Comparison of ENCODE assay signal across 1 fruit fly cellular context in the genomic region with DNA sequence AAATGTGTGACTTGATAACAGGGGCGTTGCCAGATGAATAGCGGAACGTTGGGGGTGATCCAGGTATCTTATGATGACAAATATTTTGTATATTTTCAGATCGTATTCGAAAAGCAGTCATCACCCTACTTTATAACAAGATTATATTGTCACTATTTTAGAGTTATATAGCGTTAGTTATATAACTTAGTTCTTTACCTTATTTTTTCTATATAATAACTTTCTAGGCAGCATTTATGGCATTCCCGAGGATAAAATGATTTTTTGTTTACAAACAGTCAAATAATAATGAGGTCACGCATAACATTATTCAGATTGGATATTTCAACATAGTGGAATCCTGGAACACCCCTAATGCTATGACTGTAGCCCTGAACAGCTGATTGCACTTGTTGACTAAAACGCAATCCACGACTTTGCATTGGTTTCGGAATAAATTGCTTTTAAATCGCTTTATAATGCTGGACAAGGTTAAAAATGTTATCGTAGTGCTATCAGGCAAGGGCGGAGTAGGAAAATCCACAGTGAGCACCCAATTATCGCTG.
TF ChIP-seq lines count a peak whose summit lies in the region.

A gene (plus strand): TSS at position 381 of the 545 bp plus-strand sequence.

TF ChIP-seq in whole organism, embryonic, 481 proteins besides CTCF, POLR2A, EP300 and RAD21 (continued from another document and continues in another):
- TF ChIP-seq cato (GFP tag; optimal IDR thresholded peaks at IDR 0.05; lab: Kevin White, UChicago; ENCODE audit: borderline replicate concordance) = peak; percentile 93
- TF ChIP-seq NC2β (GFP tag; optimal IDR thresholded peaks at IDR 0.05; lab: Kevin White, UChicago) = peak; percentile 89
- TF ChIP-seq NC2α (GFP tag; optimal IDR thresholded peaks at IDR 0.05; lab: Kevin White, UChicago) = peak; percentile 85
- TF ChIP-seq BtbVII (GFP tag; optimal IDR thresholded peaks at IDR 0.05; lab: Kevin White, UChicago) = peak; percentile 91
- TF ChIP-seq CG13624 (GFP tag; optimal IDR thresholded peaks at IDR 0.05; lab: Kevin White, UChicago) = peak; percentile 92
- TF ChIP-seq sim (GFP tag; IDR thresholded peaks at IDR 0.05; lab: Robert Waterston, UW) = peak; percentile 84
- TF ChIP-seq Dad (GFP tag; optimal IDR thresholded peaks at IDR 0.05; lab: Kevin White, UChicago) = peak; percentile 92
- no peak; the same call in 2 of the 3 replicates for TF ChIP-seq CG16813 (GFP tag; IDR thresholded peaks at IDR 0.05; lab: Robert Waterston, UW; ENCODE audit: partially characterized antibody)
- peak; percentile 81 for TF ChIP-seq Poxn (GFP tag; IDR thresholded peaks at IDR 0.05; lab: Robert Waterston, UW)
- TF ChIP-seq sd (tag; optimal IDR thresholded peaks at IDR 0.05; lab: Kevin White, UChicago) = peak; percentile 90
- peak; percentile 94 for TF ChIP-seq CG10979 (tag; optimal IDR thresholded peaks at IDR 0.05; lab: Kevin White, UChicago)
- peak; percentile 94 for TF ChIP-seq Bteb2 (GFP tag; optimal IDR thresholded peaks at IDR 0.05; lab: Kevin White, UChicago)
- TF ChIP-seq Blimp-1 (GFP tag; optimal IDR thresholded peaks at IDR 0.05; lab: Kevin White, UChicago) = peak; percentile 91
- TF ChIP-seq fd3F (GFP tag; optimal IDR thresholded peaks at IDR 0.05; lab: Kevin White, UChicago) = peak; percentile 95
- TF ChIP-seq CG9215 (GFP tag; IDR thresholded peaks at IDR 0.05; lab: Robert Waterston, UW) = peak; percentile 94
- peak; percentile 92 for TF ChIP-seq CG10267 (tag; optimal IDR thresholded peaks at IDR 0.05; lab: Kevin White, UChicago)
- peak; percentile 88 for TF ChIP-seq Lhr (GFP tag; optimal IDR thresholded peaks at IDR 0.05; lab: Kevin White, UChicago)
- peak; percentile 87 for TF ChIP-seq CrebB (tag; optimal IDR thresholded peaks at IDR 0.05; lab: Kevin White, UChicago)
- TF ChIP-seq CG18011 (GFP tag; optimal IDR thresholded peaks at IDR 0.05; lab: Kevin White, UChicago) = peak; percentile 84
- peak; percentile 89 for TF ChIP-seq Mrtf (GFP tag; IDR thresholded peaks at IDR 0.05; lab: Robert Waterston, UW)
- peak; percentile 82 for TF ChIP-seq dimm (GFP tag; IDR thresholded peaks at IDR 0.05; lab: Robert Waterston, UW)
- peak; percentile 95 for TF ChIP-seq trh (GFP tag; optimal IDR thresholded peaks at IDR 0.05; lab: Kevin White, UChicago)
- TF ChIP-seq CG17385 (GFP tag; optimal IDR thresholded peaks at IDR 0.05; lab: Kevin White, UChicago) = peak; percentile 90
- TF ChIP-seq p53 (GFP tag; optimal IDR thresholded peaks at IDR 0.05; lab: Kevin White, UChicago) = peak; percentile 77
- TF ChIP-seq CG16863 (GFP tag; optimal IDR thresholded peaks at IDR 0.05; lab: Kevin White, UChicago) = peak; percentile 91
- peak; percentile 82 for TF ChIP-seq CG10274 (GFP tag; optimal IDR thresholded peaks at IDR 0.05; lab: Kevin White, UChicago)
- peak; percentile 91 for TF ChIP-seq gro (GFP tag; optimal IDR thresholded peaks at IDR 0.05; lab: Kevin White, UChicago)
- peak; percentile 86 for TF ChIP-seq CG3407 (GFP tag; optimal IDR thresholded peaks at IDR 0.05; lab: Kevin White, UChicago)
- TF ChIP-seq Gug (GFP tag; IDR thresholded peaks at IDR 0.05; lab: Robert Waterston, UW) = peak; percentile 88
- TF ChIP-seq gt (GFP tag; IDR thresholded peaks at IDR 0.05; lab: Robert Waterston, UW) = peak; percentile 75
- TF ChIP-seq vnd (GFP tag; IDR thresholded peaks at IDR 0.05; lab: Robert Waterston, UW; ENCODE audit: partially characterized antibody) = no peak
- peak; percentile 71 for TF ChIP-seq Ravus (GFP tag; IDR thresholded peaks at IDR 0.05; lab: Robert Waterston, UW)
- peak; percentile 85; the same call in 1 of the 2 replicates for TF ChIP-seq toy (GFP tag; IDR thresholded peaks at IDR 0.05; lab: Robert Waterston, UW)
- no peak for TF ChIP-seq CG8478 (optimal IDR thresholded peaks at IDR 0.05; lab: Kevin White, UChicago)
- TF ChIP-seq jing (GFP tag; optimal IDR thresholded peaks at IDR 0.05; lab: Kevin White, UChicago) = peak; percentile 85
- peak; percentile 93 for TF ChIP-seq CG8388 (GFP tag; optimal IDR thresholded peaks at IDR 0.05; lab: Kevin White, UChicago)
- TF ChIP-seq CG11723 (GFP tag; optimal IDR thresholded peaks at IDR 0.05; lab: Kevin White, UChicago) = peak; percentile 93
- TF ChIP-seq Hey (tag; optimal IDR thresholded peaks at IDR 0.05; lab: Kevin White, UChicago) = peak; percentile 78
- TF ChIP-seq dan (GFP tag; IDR thresholded peaks at IDR 0.05; lab: Robert Waterston, UW) = no peak
- peak; percentile 96 for TF ChIP-seq lmd (GFP tag; IDR thresholded peaks at IDR 0.05; lab: Robert Waterston, UW)
- peak; percentile 91 for TF ChIP-seq Six4 (GFP tag; optimal IDR thresholded peaks at IDR 0.05; lab: Kevin White, UChicago)
- peak; percentile 96 for TF ChIP-seq slbo (GFP tag; IDR thresholded peaks at IDR 0.05; lab: Robert Waterston, UW)
- peak; percentile 87 for TF ChIP-seq ci (GFP tag; IDR thresholded peaks at IDR 0.05; lab: Robert Waterston, UW)
- peak; percentile 98 for TF ChIP-seq CoRest (tag; optimal IDR thresholded peaks at IDR 0.05; lab: Kevin White, UChicago)
- peak; percentile 94 for TF ChIP-seq Sox100B (GFP tag; optimal IDR thresholded peaks at IDR 0.05; lab: Kevin White, UChicago)
- TF ChIP-seq E2f2 (GFP tag; IDR thresholded peaks at IDR 0.05; lab: Robert Waterston, UW) = peak; percentile 72
- TF ChIP-seq CG6854 (GFP tag; optimal IDR thresholded peaks at IDR 0.05; lab: Kevin White, UChicago) = peak; percentile 82
- peak; percentile 95 for TF ChIP-seq CG18619 (GFP tag; optimal IDR thresholded peaks at IDR 0.05; lab: Kevin White, UChicago)
- TF ChIP-seq Hmr (GFP tag; optimal IDR thresholded peaks at IDR 0.05; lab: Kevin White, UChicago) = peak; percentile 96
- TF ChIP-seq her (GFP tag; optimal IDR thresholded peaks at IDR 0.05; lab: Kevin White, UChicago) = peak; percentile 79
- peak; percentile 90 for TF ChIP-seq odd (GFP tag; optimal IDR thresholded peaks at IDR 0.05; lab: Kevin White, UChicago)
- peak; percentile 97 for TF ChIP-seq CG2678 (tag; optimal IDR thresholded peaks at IDR 0.05; lab: Kevin White, UChicago)
- TF ChIP-seq amos (GFP tag; IDR thresholded peaks at IDR 0.05; lab: Robert Waterston, UW; ENCODE audit: partially characterized antibody) = no peak
- TF ChIP-seq Sry-δ (GFP tag; optimal IDR thresholded peaks at IDR 0.05; lab: Kevin White, UChicago) = peak; percentile 71
- TF ChIP-seq CG31388 (GFP tag; optimal IDR thresholded peaks at IDR 0.05; lab: Kevin White, UChicago) = peak; percentile 87
- no peak for TF ChIP-seq Tbp (GFP tag; optimal IDR thresholded peaks at IDR 0.05; lab: Kevin White, UChicago)
- no peak for TF ChIP-seq hbn (GFP tag; IDR thresholded peaks at IDR 0.05; lab: Robert Waterston, UW; ENCODE audit: partially characterized antibody)
- peak; percentile 52 for TF ChIP-seq CG15479 (GFP tag; optimal IDR thresholded peaks at IDR 0.05; lab: Kevin White, UChicago)
- TF ChIP-seq tup (GFP tag; optimal IDR thresholded peaks at IDR 0.05; lab: Kevin White, UChicago) = peak; percentile 87
- TF ChIP-seq CG7786 (GFP tag; optimal IDR thresholded peaks at IDR 0.05; lab: Kevin White, UChicago) = peak; percentile 90
- TF ChIP-seq CG3726 (GFP tag; IDR thresholded peaks at IDR 0.05; lab: Robert Waterston, UW) = peak; percentile 87; the same call in 1 of the 3 replicates
- TF ChIP-seq CG2120 (GFP tag; optimal IDR thresholded peaks at IDR 0.05; lab: Kevin White, UChicago) = peak; percentile 98
- TF ChIP-seq CG6813 (GFP tag; optimal IDR thresholded peaks at IDR 0.05; lab: Kevin White, UChicago) = peak; percentile 64
- TF ChIP-seq HLH3B (GFP tag; IDR thresholded peaks at IDR 0.05; lab: Robert Waterston, UW) = peak; percentile 90
- TF ChIP-seq Neu2 (GFP tag; optimal IDR thresholded peaks at IDR 0.05; lab: Kevin White, UChicago; ENCODE audit: borderline replicate concordance) = peak; percentile 65
- TF ChIP-seq D19A (tag; optimal IDR thresholded peaks at IDR 0.05; lab: Kevin White, UChicago) = peak; percentile 91
- TF ChIP-seq ftz-f1 (GFP tag; optimal IDR thresholded peaks at IDR 0.05; lab: Kevin White, UChicago) = peak; percentile 57
- peak; percentile 94 for TF ChIP-seq nerfin-1 (tag; optimal IDR thresholded peaks at IDR 0.05; lab: Kevin White, UChicago)
- TF ChIP-seq CG18764 (GFP tag; optimal IDR thresholded peaks at IDR 0.05; lab: Kevin White, UChicago) = peak; percentile 94
- TF ChIP-seq Fer2 (tag; optimal IDR thresholded peaks at IDR 0.05; lab: Kevin White, UChicago) = peak; percentile 94
- TF ChIP-seq da (GFP tag; optimal IDR thresholded peaks at IDR 0.05; lab: Kevin White, UChicago) = peak; percentile 86
- no peak for TF ChIP-seq chinmo (GFP tag; IDR thresholded peaks at IDR 0.05; lab: Robert Waterston, UW; ENCODE audit: partially characterized antibody)
- peak; percentile 90 for TF ChIP-seq CG11247 (GFP tag; IDR thresholded peaks at IDR 0.05; lab: Robert Waterston, UW)
- peak; percentile 61; the same call in 1 of the 2 replicates for TF ChIP-seq bowl (GFP tag; IDR thresholded peaks at IDR 0.05; lab: Robert Waterston, UW)
- peak; percentile 84 for TF ChIP-seq run (tag; optimal IDR thresholded peaks at IDR 0.05; lab: Kevin White, UChicago)
- peak; percentile 73 for TF ChIP-seq CG43689 (GFP tag; IDR thresholded peaks at IDR 0.05; lab: Robert Waterston, UW)
- peak; percentile 98 for TF ChIP-seq Abd-B (GFP tag; optimal IDR thresholded peaks at IDR 0.05; lab: Kevin White, UChicago)
- TF ChIP-seq CG17802 (tag; optimal IDR thresholded peaks at IDR 0.05; lab: Kevin White, UChicago) = peak; percentile 76
- peak; percentile 84 for TF ChIP-seq chm (GFP tag; IDR thresholded peaks at IDR 0.05; lab: Robert Waterston, UW)
- TF ChIP-seq Asciz (GFP tag; optimal IDR thresholded peaks at IDR 0.05; lab: Kevin White, UChicago) = peak; percentile 86
- no peak for TF ChIP-seq HLHmδ (GFP tag; optimal IDR thresholded peaks at IDR 0.05; lab: Kevin White, UChicago)
- peak; percentile 92 for TF ChIP-seq Spps (tag; optimal IDR thresholded peaks at IDR 0.05; lab: Kevin White, UChicago)
- peak; percentile 78 for TF ChIP-seq CG10565 (GFP tag; optimal IDR thresholded peaks at IDR 0.05; lab: Kevin White, UChicago)
- TF ChIP-seq CG11456 (GFP tag; IDR thresholded peaks at IDR 0.05; lab: Robert Waterston, UW) = peak; percentile 91
- TF ChIP-seq Fer3 (tag; optimal IDR thresholded peaks at IDR 0.05; lab: Kevin White, UChicago) = peak; percentile 94
- peak; percentile 91 for TF ChIP-seq Aef1 (GFP tag; IDR thresholded peaks at IDR 0.05; lab: Robert Waterston, UW)
- TF ChIP-seq sqz (GFP tag; optimal IDR thresholded peaks at IDR 0.05; lab: Kevin White, UChicago) = peak; percentile 90
- peak; percentile 73 for TF ChIP-seq CG11696 (GFP tag; IDR thresholded peaks at IDR 0.05; lab: Robert Waterston, UW)
- TF ChIP-seq Taf1 (GFP tag; IDR thresholded peaks at IDR 0.05; lab: Robert Waterston, UW) = peak; percentile 82
- peak; percentile 96 for TF ChIP-seq CG7928 (GFP tag; optimal IDR thresholded peaks at IDR 0.05; lab: Kevin White, UChicago)
- TF ChIP-seq Jarid2 (GFP tag; optimal IDR thresholded peaks at IDR 0.05; lab: Kevin White, UChicago) = peak; percentile 71
- TF ChIP-seq CG6689 (GFP tag; IDR thresholded peaks at IDR 0.05; lab: Robert Waterston, UW) = peak; percentile 98
- TF ChIP-seq Elba2 (GFP tag; optimal IDR thresholded peaks at IDR 0.05; lab: Kevin White, UChicago) = peak; percentile 90
- peak; percentile 92 for TF ChIP-seq tx (GFP tag; optimal IDR thresholded peaks at IDR 0.05; lab: Kevin White, UChicago)
- TF ChIP-seq Med (GFP tag; lab: Kevin White, UChicago) = peak; percentile 98
- peak; percentile 95 for TF ChIP-seq CG34376 (GFP tag; optimal IDR thresholded peaks at IDR 0.05; lab: Kevin White, UChicago)
- TF ChIP-seq Rx (GFP tag; IDR thresholded peaks at IDR 0.05; lab: Robert Waterston, UW) = peak; percentile 84
- TF ChIP-seq hb (GFP tag; IDR thresholded peaks at IDR 0.05; lab: Robert Waterston, UW; ENCODE audit: partially characterized antibody) = no peak
- peak; percentile 83 for TF ChIP-seq peb (GFP tag; IDR thresholded peaks at IDR 0.05; lab: Robert Waterston, UW)
- TF ChIP-seq sima (GFP tag; optimal IDR thresholded peaks at IDR 0.05; lab: Kevin White, UChicago) = peak; percentile 70
- peak; percentile 65; the same call in 1 of the 2 replicates for TF ChIP-seq CG5953 (GFP tag; IDR thresholded peaks at IDR 0.05; lab: Robert Waterston, UW)
- peak; percentile 91 for TF ChIP-seq CG5245 (GFP tag; optimal IDR thresholded peaks at IDR 0.05; lab: Kevin White, UChicago)
- peak; percentile 65 for TF ChIP-seq CG4707 (GFP tag; optimal IDR thresholded peaks at IDR 0.05; lab: Kevin White, UChicago)
- TF ChIP-seq CG14441 (GFP tag; IDR thresholded peaks at IDR 0.05; lab: Robert Waterston, UW) = peak; percentile 90
- TF ChIP-seq CG13424 (tag; optimal IDR thresholded peaks at IDR 0.05; lab: Kevin White, UChicago) = peak; percentile 98
- TF ChIP-seq CG4820 (GFP tag; optimal IDR thresholded peaks at IDR 0.05; lab: Kevin White, UChicago) = peak; percentile 95
- TF ChIP-seq CG1529 (GFP tag; optimal IDR thresholded peaks at IDR 0.05; lab: Kevin White, UChicago) = peak; percentile 89
- TF ChIP-seq CG2889 (GFP tag; IDR thresholded peaks at IDR 0.05; lab: Robert Waterston, UW) = no peak; the same call in 1 of the 3 replicates
- peak; percentile 94 for TF ChIP-seq CHES-1-like (GFP tag; optimal IDR thresholded peaks at IDR 0.05; lab: Kevin White, UChicago)
- peak in 1 of 2 experiments; percentile 85 for TF ChIP-seq Hr78 (GFP tag; optimal IDR thresholded peaks at IDR 0.05; lab: Kevin White, UChicago)
- peak; percentile 4 for TF ChIP-seq zf30C (GFP tag; optimal IDR thresholded peaks at IDR 0.05; lab: Kevin White, UChicago)
- peak; percentile 96 for TF ChIP-seq bcd (GFP tag; optimal IDR thresholded peaks at IDR 0.05; lab: Kevin White, UChicago)
- TF ChIP-seq Fer1 (GFP tag; optimal IDR thresholded peaks at IDR 0.05; lab: Kevin White, UChicago) = peak; percentile 93
- no peak; the same call in 3 of the 4 replicates for TF ChIP-seq Dll (GFP tag; IDR thresholded peaks at IDR 0.05; lab: Robert Waterston, UW; ENCODE audit: partially characterized antibody)
- peak; percentile 83 for TF ChIP-seq Drgx (GFP tag; IDR thresholded peaks at IDR 0.05; lab: Robert Waterston, UW)
- TF ChIP-seq twi (tag; optimal IDR thresholded peaks at IDR 0.05; lab: Kevin White, UChicago) = peak; percentile 94
- peak; percentile 97 for TF ChIP-seq sug (tag; optimal IDR thresholded peaks at IDR 0.05; lab: Kevin White, UChicago)
- TF ChIP-seq CG34224 (GFP tag; IDR thresholded peaks at IDR 0.05; lab: Robert Waterston, UW; ENCODE audit: partially characterized antibody) = no peak
- TF ChIP-seq PHDP (tag; optimal IDR thresholded peaks at IDR 0.05; lab: Kevin White, UChicago) = peak; percentile 96
- peak; percentile 89 for TF ChIP-seq Side (GFP tag; optimal IDR thresholded peaks at IDR 0.05; lab: Kevin White, UChicago)
- no peak for TF ChIP-seq CG14965 (GFP tag; optimal IDR thresholded peaks at IDR 0.05; lab: Kevin White, UChicago; ENCODE audit: borderline replicate concordance)
- TF ChIP-seq gcm2 (GFP tag; optimal IDR thresholded peaks at IDR 0.05; lab: Kevin White, UChicago) = peak; percentile 86
